Fruit fly (Drosophila melanogaster) whole organism, embryonic: ENCODE measurements around the gene CG3679.
A peak's percentile ranks its signal among the peaks of the same experiment; 100 is the strongest.

Experiments used
- Abd-B ChIP-seq: fragments of 200-800 bp; sonication (Bioruptor generic); optimal IDR thresholded peaks from 2 replicates; lab custom pipeline; 2018; ENCODE audit warnings: missing biosample characterization, mild to moderate bottlenecking, missing genetic modification characterization, moderate library complexity
- CG10321 ChIP-seq: fragments of 200-800 bp; sonication (Bioruptor generic); IDR thresholded peaks from 2 replicates; pipeline ENCODE4 v1.3.6; 2022; ENCODE audit warnings: missing biosample characterization, missing genetic modification characterization
- CG11247 ChIP-seq: fragments of 200-800 bp; sonication (Bioruptor generic); IDR thresholded peaks from 2 replicates; pipeline ENCODE4 v1.3.6; 2022; ENCODE audit warnings: missing biosample characterization, missing genetic modification characterization
- CG12659 ChIP-seq: fragments of 200-800 bp; sonication (Bioruptor generic); optimal IDR thresholded peaks from 3 replicates; lab custom pipeline; 2017; ENCODE audit warnings: mild to moderate bottlenecking, missing biosample characterization, missing genetic modification reagents, missing genetic modification characterization
- CG14050 ChIP-seq: fragments of 200-800 bp; sonication (Bioruptor generic); IDR thresholded peaks from 3 replicates; pipeline ENCODE4 v1.3.6; 2022; ENCODE audit warnings: missing biosample characterization, missing genetic modification characterization
- CG14860 ChIP-seq: fragments of 200-800 bp; sonication (Bioruptor generic); IDR thresholded peaks from 3 replicates; pipeline ENCODE4 v1.3.6; 2022; ENCODE audit warnings: missing biosample characterization, missing genetic modification characterization; ENCODE audit not compliant: partially characterized antibody
- CG16813 ChIP-seq: fragments of 200-800 bp; sonication (Bioruptor generic); IDR thresholded peaks from 3 replicates; pipeline ENCODE4 v1.3.6; 2022; ENCODE audit warnings: missing biosample characterization, missing genetic modification characterization; ENCODE audit not compliant: partially characterized antibody
- CG17359 ChIP-seq: fragments of 200-800 bp; sonication (Bioruptor generic); optimal IDR thresholded peaks from 3 replicates; lab custom pipeline; 2018; ENCODE audit warnings: missing biosample characterization, mild to moderate bottlenecking, missing genetic modification characterization, moderate library complexity
- CG17612 ChIP-seq: fragments of 200-800 bp; sonication (Bioruptor generic); IDR thresholded peaks from 2 replicates; pipeline ENCODE4 v1.3.6; 2022; ENCODE audit warnings: missing biosample characterization, missing genetic modification characterization
- CG17829 ChIP-seq: fragments of 200-800 bp; optimal IDR thresholded peaks from 2 replicates; lab custom pipeline; 2019; ENCODE audit warnings: missing biosample characterization, mild to moderate bottlenecking, missing genetic modification characterization, moderate library complexity
- CG2129 ChIP-seq: fragments of 200-800 bp; sonication (Bioruptor generic); IDR thresholded peaks from 2 replicates; pipeline ENCODE4 v1.3.6; 2022; ENCODE audit warnings: missing biosample characterization, missing genetic modification characterization; ENCODE audit not compliant: partially characterized antibody
- CG2712 ChIP-seq: fragments of 200-800 bp; optimal IDR thresholded peaks from 3 replicates; lab custom pipeline; 2019; ENCODE audit warnings: missing biosample characterization, mild to moderate bottlenecking, missing genetic modification characterization, moderate library complexity
- CG30431 ChIP-seq: fragments of 200-800 bp; sonication (Bioruptor generic); optimal IDR thresholded peaks from 2 replicates; lab custom pipeline; 2017; ENCODE audit warnings: missing biosample characterization, missing genetic modification characterization
- CG31441 ChIP-seq: fragments of 200-800 bp; sonication (Bioruptor generic); IDR thresholded peaks from 2 replicates; pipeline ENCODE4 v1.3.6; 2022; ENCODE audit warnings: missing biosample characterization, missing genetic modification characterization
- CG3838 ChIP-seq: fragments of 200-800 bp; sonication (Bioruptor generic); optimal IDR thresholded peaks from 3 replicates; lab custom pipeline; 2016; ENCODE audit warnings: missing biosample characterization, missing genetic modification characterization
- CG4404 ChIP-seq: fragments of 200-800 bp; sonication (Bioruptor generic); IDR thresholded peaks from 2 replicates; pipeline ENCODE4 v1.3.6; 2022; ENCODE audit warnings: missing biosample characterization, missing genetic modification characterization
- CG4424 ChIP-seq: fragments of 200-800 bp; sonication (Bioruptor generic); optimal IDR thresholded peaks from 3 replicates; lab custom pipeline; 2016; ENCODE audit warnings: missing biosample characterization, missing genetic modification characterization
- CG6254 ChIP-seq: fragments of 200-800 bp; sonication (Bioruptor generic); optimal IDR thresholded peaks from 3 replicates; lab custom pipeline; 2017; ENCODE audit warnings: mild to moderate bottlenecking, missing biosample characterization, missing genetic modification reagents, missing genetic modification characterization
- CG7745 ChIP-seq: fragments of 200-800 bp; sonication (Bioruptor generic); optimal IDR thresholded peaks from 2 replicates; lab custom pipeline; 2018; ENCODE audit warnings: missing biosample characterization, mild to moderate bottlenecking, missing genetic modification characterization, moderate library complexity
- CG7928 ChIP-seq: fragments of 200-800 bp; sonication (Bioruptor generic); optimal IDR thresholded peaks from 2 replicates; lab custom pipeline; 2017; ENCODE audit warnings: missing biosample characterization, mild to moderate bottlenecking, missing genetic modification characterization
- CG7963 ChIP-seq: fragments of 200-800 bp; sonication (Bioruptor generic); IDR thresholded peaks from 3 replicates; pipeline ENCODE4 v1.3.6; 2022; ENCODE audit warnings: missing biosample characterization, missing genetic modification characterization; ENCODE audit not compliant: partially characterized antibody
- CG9609 ChIP-seq: fragments of 200-800 bp; sonication (Bioruptor generic); optimal IDR thresholded peaks from 3 replicates; lab custom pipeline; 2016; ENCODE audit warnings: missing biosample characterization, missing genetic modification characterization
- E2f2 ChIP-seq: fragments of 200-800 bp; sonication (Bioruptor generic); IDR thresholded peaks from 2 replicates; pipeline ENCODE4 v1.3.6; 2022; ENCODE audit warnings: missing biosample characterization, missing genetic modification characterization
- Fer2 ChIP-seq: fragments of 200-800 bp; sonication (Bioruptor generic); optimal IDR thresholded peaks from 2 replicates; lab custom pipeline; 2018; ENCODE audit warnings: missing biosample characterization, mild to moderate bottlenecking, missing genetic modification characterization, moderate library complexity
- HLH4C ChIP-seq: fragments of 200-800 bp; sonication (Bioruptor generic); IDR thresholded peaks from 3 replicates; pipeline ENCODE4 v1.3.6; 2022; ENCODE audit warnings: missing biosample characterization, missing genetic modification characterization; ENCODE audit not compliant: partially characterized antibody
- Hr3 ChIP-seq: fragments of 200-800 bp; sonication (Bioruptor generic); optimal IDR thresholded peaks from 3 replicates; lab custom pipeline; 2016; ENCODE audit warnings: missing biosample characterization, missing genetic modification characterization
- Max ChIP-seq: fragments of 200-800 bp; sonication (Bioruptor generic); optimal IDR thresholded peaks from 2 replicates; lab custom pipeline; 2016; ENCODE audit warnings: missing biosample characterization, mild to moderate bottlenecking, missing genetic modification characterization
- Nf-YB ChIP-seq: fragments of 200-800 bp; sonication (Bioruptor generic); optimal IDR thresholded peaks from 3 replicates; lab custom pipeline; 2019; ENCODE audit warnings: missing biosample characterization, mild to moderate bottlenecking, missing genetic modification characterization, moderate library complexity
- Pdp1 ChIP-seq, 2 experiments: fragments of 200-800 bp; sonication (Bioruptor generic); optimal IDR thresholded peaks; 3 replicates each; lab custom pipeline; 2016; ENCODE audit warnings: missing biosample characterization in 2 of 2, missing genetic modification characterization in 2 of 2, mild to moderate bottlenecking in 1 of 2, moderate library complexity in 1 of 2
- Poxn ChIP-seq: fragments of 200-800 bp; sonication (Bioruptor generic); IDR thresholded peaks from 2 replicates; pipeline ENCODE4 v1.3.6; 2022; ENCODE audit warnings: missing biosample characterization, missing genetic modification characterization
- Rx ChIP-seq: fragments of 200-800 bp; sonication (Bioruptor generic); IDR thresholded peaks from 2 replicates; pipeline ENCODE4 v1.3.6; 2022; ENCODE audit warnings: missing biosample characterization, missing genetic modification characterization
- Side ChIP-seq: fragments of 200-800 bp; sonication (Bioruptor generic); optimal IDR thresholded peaks from 2 replicates; lab custom pipeline; 2016; ENCODE audit warnings: missing biosample characterization, missing genetic modification characterization
- Taf1 ChIP-seq: fragments of 200-800 bp; sonication (Bioruptor generic); IDR thresholded peaks from 2 replicates; pipeline ENCODE4 v1.3.6; 2022; ENCODE audit warnings: missing biosample characterization, missing genetic modification characterization
- ab ChIP-seq: fragments of 200-800 bp; sonication (Bioruptor generic); optimal IDR thresholded peaks from 2 replicates; lab custom pipeline; 2016; ENCODE audit warnings: missing biosample characterization, missing genetic modification characterization
- aop ChIP-seq: fragments of 200-800 bp; sonication (Bioruptor generic); IDR thresholded peaks from 2 replicates; pipeline ENCODE4 v1.3.6; 2022; ENCODE audit warnings: missing biosample characterization, missing genetic modification characterization
- ara ChIP-seq: fragments of 200-800 bp; sonication (Bioruptor generic); IDR thresholded peaks from 2 replicates; pipeline ENCODE4 v1.3.6; 2022; ENCODE audit warnings: missing biosample characterization, missing genetic modification characterization
- ase ChIP-seq: fragments of 200-800 bp; sonication (Bioruptor generic); IDR thresholded peaks from 3 replicates; pipeline ENCODE4 v1.3.6; 2022; ENCODE audit warnings: missing biosample characterization, missing genetic modification characterization
- cad ChIP-seq: fragments of >200 bp; optimal IDR thresholded peaks from 2 replicates; lab custom pipeline; 2017; ENCODE audit warnings: missing biosample characterization, missing genetic modification characterization
- chn ChIP-seq: fragments of 200-800 bp; sonication (Bioruptor generic); optimal IDR thresholded peaks from 2 replicates; lab custom pipeline; 2016; ENCODE audit warnings: missing biosample characterization, missing genetic modification characterization
- dan ChIP-seq: fragments of 200-800 bp; sonication (Bioruptor generic); IDR thresholded peaks from 2 replicates; pipeline ENCODE4 v1.3.6; 2022; ENCODE audit warnings: missing biosample characterization, missing genetic modification characterization
- dmrt99B ChIP-seq: fragments of 200-800 bp; sonication (Bioruptor generic); optimal IDR thresholded peaks from 2 replicates; lab custom pipeline; 2018; ENCODE audit warnings: missing biosample characterization, mild to moderate bottlenecking, missing genetic modification characterization, moderate library complexity
- dpn ChIP-seq, 2 experiments: fragments of 200-800 bp; sonication (Bioruptor generic); optimal IDR thresholded peaks; 3 replicates each; lab custom pipeline; 2016; ENCODE audit warnings: missing biosample characterization in 2 of 2, missing genetic modification characterization in 2 of 2
- ems ChIP-seq: fragments of 200-800 bp; sonication (Bioruptor generic); optimal IDR thresholded peaks from 3 replicates; lab custom pipeline; 2016; ENCODE audit warnings: missing biosample characterization, missing genetic modification characterization
- ftz-f1 ChIP-seq: fragments of 200-800 bp; sonication (Bioruptor generic); optimal IDR thresholded peaks from 2 replicates; lab custom pipeline; 2016; ENCODE audit warnings: missing biosample characterization, missing genetic modification characterization
- hth ChIP-seq: fragments of >200 bp; optimal IDR thresholded peaks from 2 replicates; lab custom pipeline; 2017; ENCODE audit warnings: inconsistent platforms
- lmd ChIP-seq: fragments of 200-800 bp; sonication (Bioruptor generic); IDR thresholded peaks from 2 replicates; pipeline ENCODE4 v1.3.6; 2022; ENCODE audit warnings: missing biosample characterization, missing genetic modification characterization
- schlank ChIP-seq: fragments of 200-800 bp; sonication (Bioruptor generic); optimal IDR thresholded peaks from 2 replicates; lab custom pipeline; 2018; ENCODE audit warnings: missing biosample characterization, mild to moderate bottlenecking, missing genetic modification characterization
- sd ChIP-seq: fragments of 200-800 bp; sonication (Bioruptor generic); optimal IDR thresholded peaks from 3 replicates; lab custom pipeline; 2018; ENCODE audit warnings: missing biosample characterization, mild to moderate bottlenecking, missing genetic modification characterization, moderate library complexity
- slbo ChIP-seq: fragments of 200-800 bp; sonication (Bioruptor generic); IDR thresholded peaks from 2 replicates; pipeline ENCODE4 v1.3.6; 2022; ENCODE audit warnings: missing biosample characterization, missing genetic modification characterization
- sug ChIP-seq: fragments of 200-800 bp; optimal IDR thresholded peaks from 2 replicates; lab custom pipeline; 2019; ENCODE audit warnings: missing biosample characterization, mild to moderate bottlenecking, missing genetic modification characterization, moderate library complexity
- trem ChIP-seq: fragments of 200-800 bp; optimal IDR thresholded peaks from 3 replicates; lab custom pipeline; 2019; ENCODE audit warnings: missing biosample characterization, mild to moderate bottlenecking, missing genetic modification characterization, moderate library complexity

The CG3679 gene

dm6 chrX:16275854-16276338 is 27.8 kb upstream of the CG3679 start, which contains the start of the genes kat80 and Prosalpha4 (continued):
- TF ChIP-seq Max (GFP tag; lab: Kevin White, UChicago), result no peak
- no peak for TF ChIP-seq ftz-f1 (GFP tag; lab: Kevin White, UChicago)
- peak; percentile 24 for TF ChIP-seq schlank (tag; lab: Kevin White, UChicago)
- peak; percentile 18 for TF ChIP-seq CG17359 (tag; lab: Kevin White, UChicago)
- no peak for TF ChIP-seq ase (GFP tag; lab: Robert Waterston, UW)
- no peak for TF ChIP-seq CG11247 (GFP tag; lab: Robert Waterston, UW)
- no peak for TF ChIP-seq CG17612
- no peak for TF ChIP-seq dan
- TF ChIP-seq CG6254 (GFP tag; lab: Kevin White, UChicago), result no peak
- TF ChIP-seq cad (GFP tag; lab: Kevin White, UChicago), result no peak
- peak; percentile 67 for TF ChIP-seq sug (tag; lab: Kevin White, UChicago)
- no peak for TF ChIP-seq Side
- 0 out of 3 replicates have a peak, but pooled peaks have one; percentile 40 for TF ChIP-seq CG14860
- peak; percentile 5 for TF ChIP-seq Abd-B (GFP tag; lab: Kevin White, UChicago)
- no peak for TF ChIP-seq Taf1 (GFP tag; lab: Robert Waterston, UW)
- peak; percentile 37 for TF ChIP-seq sd
- peak; percentile 28; the same call in 1 of the 2 replicates for TF ChIP-seq slbo (GFP tag; lab: Robert Waterston, UW)
- TF ChIP-seq Pdp1 (GFP tag; optimal IDR thresholded peaks at IDR 0.05; lab: Kevin White, UChicago), result peak in 1 of 2 experiments; percentile 10
- TF ChIP-seq CG17829 (tag; lab: Kevin White, UChicago), result peak; percentile 63
- TF ChIP-seq CG7745, result no peak
- TF ChIP-seq CG16813 (GFP tag; lab: Robert Waterston, UW), result peak; percentile 67
- peak; percentile 39; the same call in 1 of the 3 replicates for TF ChIP-seq CG7963 (GFP tag; lab: Robert Waterston, UW)
- peak; percentile 28 for TF ChIP-seq CG12659 (GFP tag; lab: Kevin White, UChicago)
- peak; percentile 33; the same call in 1 of the 3 replicates for TF ChIP-seq HLH4C
- TF ChIP-seq Hr3, result peak; percentile 86
- TF ChIP-seq CG7928 (GFP tag; lab: Kevin White, UChicago), result peak; percentile 96
- no peak for TF ChIP-seq CG3838
- peak; percentile 32 for TF ChIP-seq dmrt99B (tag; lab: Kevin White, UChicago)
- peak; percentile 40 for TF ChIP-seq CG2129 (GFP tag; lab: Robert Waterston, UW)
- TF ChIP-seq Rx, result no peak
- peak; percentile 53 for TF ChIP-seq CG2712 (tag; lab: Kevin White, UChicago)
- peak; percentile 18; the same call in 1 of the 2 replicates for TF ChIP-seq E2f2 (GFP tag; lab: Robert Waterston, UW)
- TF ChIP-seq CG4404, result no peak
- TF ChIP-seq CG9609, result no peak
- TF ChIP-seq hth (lab: Kevin White, UChicago), result no peak
- no peak for TF ChIP-seq Nf-YB (GFP tag; lab: Kevin White, UChicago)
- TF ChIP-seq ems (GFP tag; lab: Kevin White, UChicago), result no peak
- no peak for TF ChIP-seq Fer2 (tag; lab: Kevin White, UChicago)
- no peak for TF ChIP-seq ara (GFP tag; lab: Robert Waterston, UW)
- peak; percentile 64 for TF ChIP-seq CG31441 (GFP tag; lab: Robert Waterston, UW)
- TF ChIP-seq ab (GFP tag; lab: Kevin White, UChicago), result no peak
- no peak for TF ChIP-seq CG14050 (GFP tag; lab: Robert Waterston, UW)
- no peak for TF ChIP-seq CG10321 (GFP tag; lab: Robert Waterston, UW)
- TF ChIP-seq aop (GFP tag; lab: Robert Waterston, UW), result no peak
- TF ChIP-seq trem, result peak; percentile 32
- TF ChIP-seq chn (GFP tag; lab: Kevin White, UChicago), result no peak
- TF ChIP-seq Poxn (GFP tag; lab: Robert Waterston, UW), result no peak
- no peak for TF ChIP-seq lmd
- TF ChIP-seq dpn (GFP tag; optimal IDR thresholded peaks at IDR 0.05; lab: Kevin White, UChicago), result peak; percentile 13 to 43
- TF ChIP-seq CG30431 (GFP tag; lab: Kevin White, UChicago), result no peak
- peak; percentile 29 for TF ChIP-seq CG4424 (GFP tag; lab: Kevin White, UChicago)
